Fruit fly (Drosophila melanogaster): Measurements from ENCODE around the gene Wdr81.
A peak's percentile ranks its signal among the peaks of the same experiment; 100 is the strongest.

Gene Wdr81

dm6 chr2L:12063035-12063434 lies 42.3 kb upstream of the Wdr81 start, which contains the start of gene Rab3-GAP:
Gene Rab3-GAP (minus strand): TSS chr2L:12063184.
- TF ChIP-seq Myc (optimal IDR thresholded peaks at IDR 0.05) (peak; percentile 74), Hnf4 (GFP tag; optimal IDR thresholded peaks at IDR 0.05) (no peak), Mio (GFP tag; optimal IDR thresholded peaks at IDR 0.05) (no peak), br (GFP tag; optimal IDR thresholded peaks at IDR 0.05) (no peak), Hr78 (GFP tag; optimal IDR thresholded peaks at IDR 0.05) (no peak), Rel (GFP tag; optimal IDR thresholded peaks at IDR 0.05) (no peak), Rel (tag; optimal IDR thresholded peaks at IDR 0.05) (no peak), sage (GFP tag; optimal IDR thresholded peaks at IDR 0.05) (no peak), OdsH (GFP tag; optimal IDR thresholded peaks at IDR 0.05) (peak; percentile 5), Jra (GFP tag; optimal IDR thresholded peaks at IDR 0.05) (no peak), dmrt93B (GFP tag; optimal IDR thresholded peaks at IDR 0.05) (no peak), Vsx2 (GFP tag; optimal IDR thresholded peaks at IDR 0.05; ENCODE audit: partially characterized antibody) (no peak), Abd-B (GFP tag; optimal IDR thresholded peaks at IDR 0.05) (no peak), GATAd (GFP tag; optimal IDR thresholded peaks at IDR 0.05) (no peak), rgr (GFP tag; optimal IDR thresholded peaks at IDR 0.05) (no peak), CG32264 (GFP tag; optimal IDR thresholded peaks at IDR 0.05) (no peak), psq (GFP tag; optimal IDR thresholded peaks at IDR 0.05) (no peak), ey (GFP tag; optimal IDR thresholded peaks at IDR 0.05) (no peak), tai (GFP tag; optimal IDR thresholded peaks at IDR 0.05) (no peak), woc (GFP tag; optimal IDR thresholded peaks at IDR 0.05) (no peak), foxo (GFP tag; optimal IDR thresholded peaks at IDR 0.05) (peak in 1 of 2 experiments; percentile 28), pan (optimal IDR thresholded peaks at IDR 0.05) (no peak), Dif (GFP tag; optimal IDR thresholded peaks at IDR 0.05; ENCODE audit: partially characterized antibody) (no peak), lola (GFP tag; optimal IDR thresholded peaks at IDR 0.05) (no peak), CrebA (GFP tag; optimal IDR thresholded peaks at IDR 0.05; ENCODE audit: borderline replicate concordance) (no peak), Sp1 (GFP tag; optimal IDR thresholded peaks at IDR 0.05) (peak; percentile 27), dsf (GFP tag; optimal IDR thresholded peaks at IDR 0.05; ENCODE audit: borderline replicate concordance) (no peak), N (GFP tag; optimal IDR thresholded peaks at IDR 0.05) (no peak), CG9705 (GFP tag; optimal IDR thresholded peaks at IDR 0.05) (no peak), h (GFP tag; optimal IDR thresholded peaks at IDR 0.05) (no peak), dl (GFP tag; optimal IDR thresholded peaks at IDR 0.05; ENCODE audit: insufficient read depth in 1 of 2, partially characterized antibody in 2 of 2) (no peak), sv (GFP tag; optimal IDR thresholded peaks at IDR 0.05) (no peak), usp (GFP tag; optimal IDR thresholded peaks at IDR 0.05) (no peak), fru (GFP tag; optimal IDR thresholded peaks at IDR 0.05) (no peak), jim (GFP tag; optimal IDR thresholded peaks at IDR 0.05) (no peak), brk (GFP tag; optimal IDR thresholded peaks at IDR 0.05) (no peak), HLH106 (tag; optimal IDR thresholded peaks at IDR 0.05) (peak; percentile 24), Dfd (GFP tag; optimal IDR thresholded peaks at IDR 0.05) (no peak), Hr83 (GFP tag; optimal IDR thresholded peaks at IDR 0.05; ENCODE audit: poor library complexity, severe bottlenecking) (no peak)

DNA sequence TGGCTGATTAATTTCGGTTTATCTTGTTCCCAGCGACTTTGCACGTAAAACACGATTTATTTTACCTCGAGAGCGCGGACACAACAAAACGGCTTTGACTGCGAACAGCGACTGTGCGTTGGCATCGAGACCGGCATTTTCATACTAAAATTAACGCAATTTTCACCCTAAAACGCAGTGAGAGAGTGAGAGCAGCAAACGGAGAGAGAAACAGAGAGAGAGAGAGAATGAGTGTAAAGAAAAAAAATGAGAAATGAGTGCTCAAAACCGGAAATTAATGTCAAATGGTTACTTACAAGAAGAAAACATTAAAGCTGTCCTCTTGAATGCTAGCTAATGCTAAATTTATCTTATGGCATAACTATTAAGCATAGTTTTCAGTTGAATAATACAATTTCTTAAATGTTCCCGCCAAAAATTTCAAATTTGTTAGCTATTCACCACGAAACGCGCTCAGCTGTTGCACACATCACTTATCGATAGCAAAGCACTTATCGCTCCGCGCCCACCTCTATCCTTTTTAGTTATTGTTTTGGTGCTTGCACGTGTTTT lies 35.2 kb upstream of the Wdr81 start, which contains the start of the genes JhI-21, RpL7-like and CG34164:
JhI-21 (minus strand) TSS at position 206 of the 552 bp plus-strand sequence.
RpL7-like (plus strand) TSS at position 490 of the 552 bp plus-strand sequence.
CG34164 (plus strand) TSS at position 512 of the 552 bp plus-strand sequence.
- TF ChIP-seq h (GFP tag; optimal IDR thresholded peaks at IDR 0.05) (peak; percentile 7), Vsx2 (GFP tag; optimal IDR thresholded peaks at IDR 0.05; ENCODE audit: partially characterized antibody) (peak; percentile 72), jim (GFP tag; optimal IDR thresholded peaks at IDR 0.05) (no peak), foxo (GFP tag; optimal IDR thresholded peaks at IDR 0.05) (peak in 1 of 2 experiments; percentile 6), Dif (GFP tag; optimal IDR thresholded peaks at IDR 0.05; ENCODE audit: partially characterized antibody) (peak; percentile 96), pan (optimal IDR thresholded peaks at IDR 0.05) (no peak), Sp1 (GFP tag; optimal IDR thresholded peaks at IDR 0.05) (peak; percentile 47), dl (GFP tag; optimal IDR thresholded peaks at IDR 0.05; ENCODE audit: insufficient read depth in 1 of 2, partially characterized antibody in 2 of 2) (peak; percentile 75 to 89), Myc (optimal IDR thresholded peaks at IDR 0.05) (peak; percentile 12)

Measured in whole organism, wandering third instar larva.